Fruit fly (Drosophila melanogaster) whole organism, prepupa: ENCODE results near the gene Lrpprc2.
A peak's percentile ranks its signal among the peaks of the same experiment; 100 is the strongest.

Source experiments
- Blimp-1 ChIP-seq: fragments of 200-800 bp; sonication (Bioruptor generic); optimal IDR thresholded peaks from 3 replicates; lab custom pipeline; 2017; ENCODE audit warnings: missing biosample characterization, missing genetic modification characterization, mild to moderate bottlenecking, moderate library complexity, missing genetic modification reagents
- CG10631 ChIP-seq: fragments of 200-800 bp; sonication (Bioruptor generic); optimal IDR thresholded peaks from 2 replicates; lab custom pipeline; 2016; ENCODE audit warnings: missing biosample characterization, missing genetic modification characterization
- CG10669 ChIP-seq: fragments of 200-800 bp; sonication (Bioruptor generic); optimal IDR thresholded peaks from 3 replicates; lab custom pipeline; 2018; ENCODE audit warnings: missing biosample characterization, mild to moderate bottlenecking, missing genetic modification characterization, moderate library complexity
- CG11902 ChIP-seq: fragments of 200-800 bp; sonication (Bioruptor generic); optimal IDR thresholded peaks from 3 replicates; lab custom pipeline; 2016; ENCODE audit warnings: missing biosample characterization, missing genetic modification characterization
- CG15336 ChIP-seq: fragments of 200-800 bp; sonication (Bioruptor generic); IDR thresholded peaks from 2 replicates; pipeline ENCODE4 v1.3.6; 2022; ENCODE audit warnings: missing biosample characterization, missing genetic modification characterization
- CG16779 ChIP-seq: fragments of 200-800 bp; sonication (Bioruptor generic); optimal IDR thresholded peaks from 3 replicates; lab custom pipeline; 2017; ENCODE audit warnings: missing biosample characterization, mild to moderate bottlenecking, missing genetic modification characterization
- CG3032 ChIP-seq: fragments of 200-800 bp; optimal IDR thresholded peaks from 2 replicates; lab custom pipeline; 2019; ENCODE audit warnings: missing biosample characterization, mild to moderate bottlenecking, missing genetic modification characterization, moderate library complexity
- CG31627 ChIP-seq: fragments of 200-800 bp; sonication (Bioruptor generic); optimal IDR thresholded peaks from 3 replicates; lab custom pipeline; 2016; ENCODE audit warnings: missing biosample characterization, missing genetic modification characterization
- CG32006 ChIP-seq: fragments of 200-800 bp; sonication (Bioruptor generic); optimal IDR thresholded peaks from 3 replicates; lab custom pipeline; 2017; ENCODE audit warnings: missing biosample characterization, mild to moderate bottlenecking, missing genetic modification characterization
- CG3919 ChIP-seq: fragments of 200-800 bp; sonication (Bioruptor generic); optimal IDR thresholded peaks from 3 replicates; lab custom pipeline; 2016; ENCODE audit warnings: missing biosample characterization, missing genetic modification characterization
- CG4318 ChIP-seq: fragments of 200-800 bp; sonication (Bioruptor generic); optimal IDR thresholded peaks from 3 replicates; lab custom pipeline; 2017; ENCODE audit warnings: missing biosample characterization, mild to moderate bottlenecking, missing genetic modification characterization
- CG6163 ChIP-seq: fragments of 200-800 bp; sonication (Bioruptor generic); IDR thresholded peaks from 3 replicates; pipeline ENCODE4 v1.3.6; 2022; ENCODE audit warnings: missing biosample characterization, missing genetic modification characterization
- CG6792 ChIP-seq: fragments of 200-800 bp; sonication (Bioruptor generic); optimal IDR thresholded peaks from 3 replicates; lab custom pipeline; 2016; ENCODE audit warnings: missing biosample characterization, missing genetic modification characterization
- CG6808 ChIP-seq: fragments of 200-800 bp; sonication (Bioruptor generic); optimal IDR thresholded peaks from 3 replicates; lab custom pipeline; 2017; ENCODE audit warnings: missing biosample characterization, missing genetic modification characterization, mild to moderate bottlenecking, moderate library complexity, missing genetic modification reagents
- CG6854 ChIP-seq: fragments of 200-800 bp; sonication (Bioruptor generic); optimal IDR thresholded peaks from 2 replicates; lab custom pipeline; 2017; ENCODE audit warnings: missing biosample characterization, mild to moderate bottlenecking, missing genetic modification characterization
- CG7368 ChIP-seq: fragments of 200-800 bp; sonication (Bioruptor generic); optimal IDR thresholded peaks from 3 replicates; lab custom pipeline; 2016; ENCODE audit warnings: missing biosample characterization, missing genetic modification characterization
- CG8119 ChIP-seq: fragments of 200-800 bp; sonication (Bioruptor generic); IDR thresholded peaks from 3 replicates; pipeline ENCODE4 v1.3.6; 2022; ENCODE audit warnings: missing biosample characterization, missing genetic modification characterization
- CG8319 ChIP-seq: fragments of 200-800 bp; sonication (Bioruptor generic); optimal IDR thresholded peaks from 3 replicates; lab custom pipeline; 2016; ENCODE audit warnings: missing biosample characterization, missing genetic modification characterization
- CG8632 ChIP-seq: fragments of 200-800 bp; sonication (Bioruptor generic); optimal IDR thresholded peaks from 3 replicates; lab custom pipeline; 2016; ENCODE audit warnings: missing biosample characterization, missing genetic modification characterization
- CG9139 ChIP-seq: fragments of 200-800 bp; sonication (Bioruptor generic); optimal IDR thresholded peaks from 3 replicates; lab custom pipeline; 2017; ENCODE audit warnings: missing biosample characterization, mild to moderate bottlenecking, missing genetic modification characterization
- Eip75B ChIP-seq: fragments of 200-800 bp; sonication (Bioruptor generic); optimal IDR thresholded peaks from 3 replicates; lab custom pipeline; 2016; ENCODE audit warnings: missing biosample characterization, missing genetic modification characterization
- Eip78C ChIP-seq: fragments of 200-800 bp; sonication (Bioruptor generic); peaks from one replicate; lab custom pipeline; 2016; ENCODE audit warnings: missing biosample characterization, missing genetic modification characterization
- Eip93F ChIP-seq: fragments of 200-800 bp; sonication (Bioruptor generic); optimal IDR thresholded peaks from 2 replicates; lab custom pipeline; 2016; ENCODE audit warnings: missing biosample characterization, mild to moderate bottlenecking, missing genetic modification characterization
- Ets96B ChIP-seq: fragments of 200-800 bp; optimal IDR thresholded peaks from 2 replicates; lab custom pipeline; 2019; ENCODE audit warnings: missing biosample characterization, mild to moderate bottlenecking, missing genetic modification characterization, moderate library complexity
- Gug ChIP-seq: fragments of 200-800 bp; sonication (Bioruptor generic); IDR thresholded peaks from 2 replicates; pipeline ENCODE4 v1.3.6; 2022; ENCODE audit warnings: missing biosample characterization, missing genetic modification characterization
- Hr38 ChIP-seq: sonication (Bioruptor generic); optimal IDR thresholded peaks from 2 replicates; lab custom pipeline; 2016; ENCODE audit warnings: missing biosample characterization, missing genetic modification characterization
- Hr39 ChIP-seq: fragments of 200-800 bp; sonication (Bioruptor generic); optimal IDR thresholded peaks from 2 replicates; lab custom pipeline; 2016; ENCODE audit warnings: missing biosample characterization, missing genetic modification characterization
- Hr4 ChIP-seq: fragments of 200-800 bp; sonication (Bioruptor generic); optimal IDR thresholded peaks from 3 replicates; lab custom pipeline; 2016; ENCODE audit warnings: missing biosample characterization, missing genetic modification characterization
- Met ChIP-seq: fragments of 200-800 bp; sonication (Bioruptor generic); optimal IDR thresholded peaks from 3 replicates; lab custom pipeline; 2016; ENCODE audit warnings: missing biosample characterization, missing genetic modification characterization
- OdsH ChIP-seq: fragments of 200-800 bp; sonication (Bioruptor generic); optimal IDR thresholded peaks from 3 replicates; lab custom pipeline; 2016; ENCODE audit warnings: missing biosample characterization, missing genetic modification characterization
- Smox ChIP-seq: fragments of 200-800 bp; sonication (Bioruptor generic); optimal IDR thresholded peaks from 3 replicates; lab custom pipeline; 2016; ENCODE audit warnings: missing biosample characterization, missing genetic modification characterization
- Sox102F ChIP-seq: fragments of 200-800 bp; sonication (Bioruptor generic); optimal IDR thresholded peaks from 2 replicates; lab custom pipeline; 2016; ENCODE audit warnings: missing biosample characterization, mild to moderate bottlenecking, missing genetic modification characterization
- Sox14 ChIP-seq: fragments of 200-800 bp; sonication (Bioruptor generic); optimal IDR thresholded peaks from 3 replicates; lab custom pipeline; 2016; ENCODE audit warnings: missing biosample characterization, missing genetic modification characterization
- Sox15 ChIP-seq: fragments of 200-800 bp; sonication (Bioruptor generic); optimal IDR thresholded peaks from 3 replicates; lab custom pipeline; 2016; ENCODE audit warnings: missing biosample characterization, missing genetic modification characterization
- achi ChIP-seq: fragments of 200-800 bp; sonication (Bioruptor generic); optimal IDR thresholded peaks from 3 replicates; lab custom pipeline; 2016; ENCODE audit warnings: missing biosample characterization, missing genetic modification characterization
- acj6 ChIP-seq: fragments of 200-800 bp; sonication (Bioruptor generic); optimal IDR thresholded peaks from 3 replicates; lab custom pipeline; 2016; ENCODE audit warnings: missing biosample characterization, missing genetic modification characterization
- cyc ChIP-seq: fragments of 200-800 bp; sonication (Bioruptor generic); optimal IDR thresholded peaks from 3 replicates; lab custom pipeline; 2016; ENCODE audit warnings: missing biosample characterization, missing genetic modification characterization
- dac ChIP-seq: fragments of 200-800 bp; sonication (Bioruptor generic); optimal IDR thresholded peaks from 2 replicates; lab custom pipeline; 2017; ENCODE audit warnings: missing biosample characterization, mild to moderate bottlenecking, missing genetic modification characterization
- dsx ChIP-seq: fragments of 200-800 bp; optimal IDR thresholded peaks from 3 replicates; lab custom pipeline; 2019; ENCODE audit warnings: missing biosample characterization, mild to moderate bottlenecking, missing genetic modification characterization, moderate library complexity; ENCODE audit not compliant: poor library complexity, severe bottlenecking
- fd59A ChIP-seq: fragments of 200-800 bp; sonication (Bioruptor generic); optimal IDR thresholded peaks from 2 replicates; lab custom pipeline; 2017; ENCODE audit warnings: missing biosample characterization, mild to moderate bottlenecking, missing genetic modification characterization, missing genetic modification reagents
- fd85E ChIP-seq: fragments of 200-800 bp; sonication (Bioruptor generic); optimal IDR thresholded peaks from 3 replicates; lab custom pipeline; 2016; ENCODE audit warnings: missing biosample characterization, missing genetic modification characterization
- fkh ChIP-seq: fragments of 200-800 bp; sonication (Bioruptor generic); optimal IDR thresholded peaks from 3 replicates; lab custom pipeline; 2017; ENCODE audit warnings: missing biosample characterization, mild to moderate bottlenecking, missing genetic modification characterization, moderate library complexity
- lz ChIP-seq: fragments of 200-800 bp; sonication (Bioruptor generic); optimal IDR thresholded peaks from 3 replicates; lab custom pipeline; 2016; ENCODE audit warnings: missing biosample characterization, missing genetic modification characterization
- net ChIP-seq: fragments of 200-800 bp; sonication (Bioruptor generic); optimal IDR thresholded peaks from 3 replicates; lab custom pipeline; 2016; ENCODE audit warnings: missing biosample characterization, missing genetic modification characterization
- pdm3 ChIP-seq: fragments of 200-800 bp; sonication (Bioruptor generic); optimal IDR thresholded peaks from 3 replicates; lab custom pipeline; 2016; ENCODE audit warnings: missing biosample characterization, missing genetic modification characterization
- salr ChIP-seq, 2 experiments: fragments of 200-800 bp; sonication (Bioruptor generic); optimal IDR thresholded peaks; 3 replicates each; lab custom pipeline; 2016 to 2018; ENCODE audit warnings: missing biosample characterization in 2 of 2, missing genetic modification characterization in 2 of 2, mild to moderate bottlenecking in 1 of 2
- spab ChIP-seq: fragments of 200-800 bp; sonication (Bioruptor generic); optimal IDR thresholded peaks from 2 replicates; lab custom pipeline; 2017; ENCODE audit warnings: missing biosample characterization, mild to moderate bottlenecking, missing genetic modification characterization, missing genetic modification reagents
- ss ChIP-seq, 2 experiments: fragments of 200-800 bp; sonication (Bioruptor generic); optimal IDR thresholded peaks; 2 replicates in 1 of 2; 3 replicates in 1 of 2; lab custom pipeline; 2017 to 2018; ENCODE audit warnings: mild to moderate bottlenecking in 2 of 2, missing biosample characterization in 2 of 2, missing genetic modification characterization in 2 of 2, moderate library complexity in 1 of 2
- topi ChIP-seq: fragments of 200-800 bp; sonication (Bioruptor generic); optimal IDR thresholded peaks from 3 replicates; lab custom pipeline; 2016; ENCODE audit warnings: missing biosample characterization, missing genetic modification characterization
- vri ChIP-seq: fragments of 200-800 bp; sonication (Bioruptor generic); optimal IDR thresholded peaks from 3 replicates; lab custom pipeline; 2016; ENCODE audit warnings: missing biosample characterization, mild to moderate bottlenecking, missing genetic modification characterization

Lrpprc2 gene

dm6 chrX:1478276-1479122, 18.1 kb upstream of the Lrpprc2 start, which contains the start of gene rush:
rush (plus strand) TSS chrX:1478552.
- TF ChIP-seq Smox (GFP tag; lab: Kevin White, UChicago): peak; percentile 32
- no peak for TF ChIP-seq CG10631
- no peak for TF ChIP-seq Sox15 (GFP tag; lab: Kevin White, UChicago)
- TF ChIP-seq acj6 (GFP tag; lab: Kevin White, UChicago): peak; percentile 44
- TF ChIP-seq Hr38 (GFP tag; lab: Kevin White, UChicago): no peak
- TF ChIP-seq CG10669 (GFP tag; lab: Kevin White, UChicago): no peak
- peak; percentile 19 for TF ChIP-seq CG6808 (GFP tag; lab: Kevin White, UChicago)
- TF ChIP-seq CG6163 (GFP tag; lab: Robert Waterston, UW): 0 out of 3 replicates have a peak, but pooled peaks have one; percentile 41
- TF ChIP-seq achi: peak; percentile 28
- TF ChIP-seq spab (GFP tag; lab: Kevin White, UChicago): no peak
- no peak for TF ChIP-seq CG9139 (GFP tag; lab: Kevin White, UChicago)
- no peak for TF ChIP-seq Eip93F
- no peak for TF ChIP-seq vri (GFP tag; lab: Kevin White, UChicago)
- peak; percentile 51 for TF ChIP-seq CG31627 (GFP tag; lab: Kevin White, UChicago)
- TF ChIP-seq CG6854 (GFP tag; lab: Kevin White, UChicago): no peak
- peak; percentile 13 for TF ChIP-seq CG6792
- no peak for TF ChIP-seq pdm3 (GFP tag; lab: Kevin White, UChicago)
- TF ChIP-seq Blimp-1: no peak
- TF ChIP-seq CG8632 (GFP tag; lab: Kevin White, UChicago): no peak
- TF ChIP-seq fd59A: no peak
- peak; percentile 24 for TF ChIP-seq cyc
- TF ChIP-seq net (GFP tag; lab: Kevin White, UChicago): peak; percentile 18
- TF ChIP-seq fkh (GFP tag; lab: Kevin White, UChicago): peak; percentile 46
- TF ChIP-seq CG32006 (GFP tag; lab: Kevin White, UChicago): peak; percentile 34
- 0 out of 2 replicates have a peak, but pooled peaks have one; percentile 16 for TF ChIP-seq CG15336 (GFP tag; lab: Robert Waterston, UW)
- TF ChIP-seq CG3919 (GFP tag; lab: Kevin White, UChicago): peak; percentile 11
- peak; percentile 32 for TF ChIP-seq Sox14 (GFP tag; lab: Kevin White, UChicago)
- TF ChIP-seq CG4318 (GFP tag; lab: Kevin White, UChicago): no peak
- peak; percentile 25 for TF ChIP-seq Eip75B (GFP tag; lab: Kevin White, UChicago)
- TF ChIP-seq OdsH: peak; percentile 48
- TF ChIP-seq CG8119 (GFP tag; lab: Robert Waterston, UW): no peak
- peak; percentile 70 for TF ChIP-seq Eip78C (GFP tag; lab: Kevin White, UChicago)
- TF ChIP-seq Sox102F (GFP tag; lab: Kevin White, UChicago): no peak
- TF ChIP-seq Ets96B (tag; lab: Kevin White, UChicago): no peak
- TF ChIP-seq CG8319: no peak
- TF ChIP-seq Met: no peak
- no peak for TF ChIP-seq fd85E (GFP tag; lab: Kevin White, UChicago)
- TF ChIP-seq topi (GFP tag; lab: Kevin White, UChicago): peak; percentile 44
- peak; percentile 17 for TF ChIP-seq CG11902
- no peak for TF ChIP-seq Gug
- TF ChIP-seq CG7368 (GFP tag; lab: Kevin White, UChicago): no peak
- TF ChIP-seq Hr39: peak; percentile 57
- TF ChIP-seq ss (GFP tag; optimal IDR thresholded peaks at IDR 0.05; lab: Kevin White, UChicago): peak in 1 of 2 experiments; percentile 15
- peak; percentile 22 for TF ChIP-seq CG3032 (tag; lab: Kevin White, UChicago)
- no peak for TF ChIP-seq dsx (GFP tag; lab: Kevin White, UChicago)
- peak; percentile 30 for TF ChIP-seq lz (GFP tag; lab: Kevin White, UChicago)
- no peak for TF ChIP-seq salr (GFP tag; optimal IDR thresholded peaks at IDR 0.05; lab: Kevin White, UChicago)
- TF ChIP-seq dac (GFP tag; lab: Kevin White, UChicago): peak; percentile 2
- no peak for TF ChIP-seq CG16779 (tag; lab: Kevin White, UChicago)
- TF ChIP-seq Hr4 (GFP tag; lab: Kevin White, UChicago): no peak
